Worm (Caenorhabditis elegans) whole organism, L3 larva: ENCODE measurements around the gene Y37E11AL.12.

Experiments used
- aly-2 ChIP-seq: fragments of 150-350 bp; optimal IDR thresholded peaks from 2 replicates; lab custom pipeline; 2014; ENCODE audit warnings: missing biosample characterization, missing genetic modification characterization
- ama-1 ChIP-seq: fragments of 150-350 bp; optimal IDR thresholded peaks from 2 replicates; lab custom pipeline; 2018
- ceh-16 ChIP-seq: sonication (generic microtip); optimal IDR thresholded peaks from 2 replicates; lab custom pipeline; 2017; ENCODE audit warnings: missing biosample characterization, missing genetic modification characterization
- ceh-28 ChIP-seq: fragments of 150-350 bp; optimal IDR thresholded peaks from 2 replicates; lab custom pipeline; 2014; ENCODE audit warnings: missing biosample characterization, missing genetic modification reagents, missing genetic modification characterization
- ceh-82 ChIP-seq: fragments of 150-350 bp; optimal IDR thresholded peaks from 2 replicates; lab custom pipeline; 2014; ENCODE audit warnings: missing biosample characterization, missing genetic modification characterization
- ceh-9 ChIP-seq: sonication (generic microtip); optimal IDR thresholded peaks from 2 replicates; lab custom pipeline; 2018; ENCODE audit warnings: missing biosample characterization, missing genetic modification characterization
- egl-5 ChIP-seq: fragments of 150-350 bp; optimal IDR thresholded peaks from 2 replicates; lab custom pipeline; 2017; ENCODE audit warnings: missing biosample characterization, missing genetic modification reagents, missing genetic modification characterization, inconsistent platforms
- elt-1 ChIP-seq: fragments of 150-350 bp; optimal IDR thresholded peaks from 2 replicates; lab custom pipeline; 2014; ENCODE audit warnings: missing biosample characterization, missing genetic modification characterization
- elt-2 ChIP-seq: sonication (generic microtip); optimal IDR thresholded peaks from 2 replicates; lab custom pipeline; 2016; ENCODE audit warnings: missing genetic modification reagents, mild to moderate bottlenecking, missing genetic modification characterization, missing compliant biosample characterization
- eor-1 ChIP-seq, 2 experiments: fragments of 150-350 bp; optimal IDR thresholded peaks; 2 replicates each; lab custom pipeline; 2014 to 2018; ENCODE audit warnings: missing biosample characterization in 2 of 2, missing genetic modification characterization in 2 of 2
- fkh-10 ChIP-seq: sonication (generic microtip); optimal IDR thresholded peaks from 2 replicates; lab custom pipeline; 2017; ENCODE audit warnings: missing biosample characterization, missing genetic modification reagents, missing genetic modification characterization
- fkh-2 ChIP-seq: fragments of 150-350 bp; optimal IDR thresholded peaks from 2 replicates; lab custom pipeline; 2014; ENCODE audit warnings: missing biosample characterization, missing genetic modification reagents, missing genetic modification characterization
- fos-1 ChIP-seq: fragments of 150-350 bp; optimal IDR thresholded peaks from 2 replicates; lab custom pipeline; 2014; ENCODE audit warnings: missing biosample characterization, missing genetic modification characterization
- hmg-11 ChIP-seq: sonication (generic microtip); optimal IDR thresholded peaks from 2 replicates; lab custom pipeline; 2016; ENCODE audit warnings: missing genetic modification characterization, missing compliant biosample characterization
- jun-1 ChIP-seq: fragments of 150-350 bp; optimal IDR thresholded peaks from 2 replicates; lab custom pipeline; 2014; ENCODE audit warnings: missing biosample characterization, missing genetic modification reagents, missing genetic modification characterization
- lin-15B ChIP-seq: fragments of 150-350 bp; optimal IDR thresholded peaks from 2 replicates; lab custom pipeline; 2014; ENCODE audit warnings: missing biosample characterization, missing genetic modification characterization
- lin-39 ChIP-seq: fragments of 150-350 bp; optimal IDR thresholded peaks from 2 replicates; lab custom pipeline; 2018; ENCODE audit warnings: missing biosample characterization, missing genetic modification reagents, missing genetic modification characterization
- lsy-12 ChIP-seq: sonication (generic microtip); optimal IDR thresholded peaks from 2 replicates; lab custom pipeline; 2016; ENCODE audit warnings: mild to moderate bottlenecking, missing genetic modification characterization, missing compliant biosample characterization
- mml-1 ChIP-seq: fragments of 150-350 bp; sonication (generic microtip); optimal IDR thresholded peaks from 3 replicates; lab custom pipeline; 2014; ENCODE audit warnings: missing biosample characterization, missing genetic modification characterization
- nfya-1 ChIP-seq: sonication (generic microtip); optimal IDR thresholded peaks from 2 replicates; lab custom pipeline; 2017; ENCODE audit warnings: missing genetic modification characterization, mild to moderate bottlenecking, missing compliant biosample characterization, antibody characterized with exemption, moderate library complexity; ENCODE audit not compliant: insufficient read depth
- nhr-12 ChIP-seq: fragments of 150-350 bp; optimal IDR thresholded peaks from 2 replicates; lab custom pipeline; 2014; ENCODE audit warnings: missing biosample characterization, missing genetic modification characterization
- nhr-25 ChIP-seq: sonication (generic microtip); optimal IDR thresholded peaks from 2 replicates; lab custom pipeline; 2017; ENCODE audit warnings: missing biosample characterization, missing genetic modification characterization
- nhr-28 ChIP-seq: fragments of 150-350 bp; optimal IDR thresholded peaks from 2 replicates; lab custom pipeline; 2014; ENCODE audit warnings: missing biosample characterization, missing genetic modification characterization
- nhr-43 ChIP-seq: sonication (generic microtip); optimal IDR thresholded peaks from 2 replicates; lab custom pipeline; 2016; ENCODE audit warnings: mild to moderate bottlenecking, missing genetic modification characterization, missing compliant biosample characterization; ENCODE audit not compliant: poor library complexity, severe bottlenecking
- nhr-67 ChIP-seq: fragments of 150-350 bp; optimal IDR thresholded peaks from 2 replicates; lab custom pipeline; 2014; ENCODE audit warnings: missing biosample characterization, missing genetic modification characterization
- nhr-76 ChIP-seq: fragments of 150-350 bp; sonication (generic microtip); optimal IDR thresholded peaks from 5 replicates; lab custom pipeline; 2014; ENCODE audit warnings: missing biosample characterization, missing genetic modification characterization
- nhr-77 ChIP-seq: fragments of 150-350 bp; optimal IDR thresholded peaks from 2 replicates; lab custom pipeline; 2014; ENCODE audit warnings: missing biosample characterization, missing genetic modification characterization
- pha-4 ChIP-seq: fragments of 150-350 bp; optimal IDR thresholded peaks from 2 replicates; lab custom pipeline; 2014; ENCODE audit warnings: missing biosample characterization, missing genetic modification reagents, missing genetic modification characterization
- pqm-1 ChIP-seq: fragments of 150-350 bp; optimal IDR thresholded peaks from 2 replicates; lab custom pipeline; 2017; ENCODE audit warnings: missing biosample characterization, missing genetic modification characterization, inconsistent platforms
- sea-2 ChIP-seq: fragments of 150-350 bp; sonication (generic microtip); optimal IDR thresholded peaks from 4 replicates; lab custom pipeline; 2014; ENCODE audit warnings: missing biosample characterization, missing genetic modification reagents, missing genetic modification characterization
- snpc-4 ChIP-seq: fragments of 150-350 bp; optimal IDR thresholded peaks from 2 replicates; lab custom pipeline; 2014; ENCODE audit warnings: missing biosample characterization, missing genetic modification characterization
- tbx-2 ChIP-seq: sonication (generic microtip); optimal IDR thresholded peaks from 2 replicates; lab custom pipeline; 2016; ENCODE audit warnings: mild to moderate bottlenecking, missing genetic modification characterization, missing compliant biosample characterization
- unc-39 ChIP-seq: sonication (generic microtip); optimal IDR thresholded peaks from 4 replicates; lab custom pipeline; 2017; ENCODE audit warnings: missing biosample characterization, missing genetic modification characterization
- unc-62 ChIP-seq: fragments of 150-350 bp; sonication (generic microtip); optimal IDR thresholded peaks from 4 replicates; lab custom pipeline; 2014; ENCODE audit warnings: missing biosample characterization, missing genetic modification reagents, missing genetic modification characterization
- zag-1 ChIP-seq: fragments of 150-350 bp; optimal IDR thresholded peaks from 2 replicates; lab custom pipeline; 2014; ENCODE audit warnings: missing biosample characterization, missing genetic modification characterization
- ztf-11 ChIP-seq: fragments of 150-350 bp; optimal IDR thresholded peaks from 2 replicates; lab custom pipeline; 2014; ENCODE audit warnings: missing biosample characterization, missing genetic modification characterization

Y37E11AL.12 gene

DNA sequence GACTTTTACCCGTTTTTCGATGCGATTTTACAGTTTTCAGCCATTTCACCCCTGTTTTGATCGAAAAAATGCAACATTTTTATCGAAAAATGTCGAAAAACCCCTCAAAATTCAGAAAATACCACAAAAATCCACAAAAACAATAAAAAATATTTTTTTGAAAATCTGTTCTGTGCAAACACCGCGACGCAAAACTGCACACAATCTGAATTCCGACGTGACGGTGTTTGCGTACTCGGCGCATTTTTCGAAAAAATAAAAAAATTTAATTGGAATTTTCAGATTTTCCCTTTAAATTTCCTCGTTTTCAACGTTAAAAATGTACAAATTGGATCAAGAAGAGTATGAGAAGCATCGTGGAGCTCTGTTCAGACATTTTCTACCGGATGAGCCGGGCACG lies 24.1 kb upstream of the Y37E11AL.12 start, which contains the start of gene smgl-2 (continued):
- TF ChIP-seq nfya-1 (peak; percentile 76), snpc-4 (peak; percentile 57), unc-62 (no peak), zag-1 (tag; lab: Kevin White, UChicago) (no peak), lin-39 (tag; lab: Kevin White, UChicago) (no peak), aly-2 (tag; lab: Kevin White, UChicago) (no peak), nhr-77 (tag; lab: Kevin White, UChicago) (no peak), pqm-1 (tag; lab: Kevin White, UChicago) (peak; percentile 50), ceh-9 (tag; lab: Kevin White, UChicago) (no peak), fkh-10 (GFP tag; lab: Kevin White, UChicago) (no peak), ceh-82 (peak; percentile 27), jun-1 (no peak), hmg-11 (tag; lab: Kevin White, UChicago) (peak; percentile 52), lin-15B (tag; lab: Kevin White, UChicago) (peak; percentile 81), nhr-76 (tag; lab: Kevin White, UChicago) (no peak), ama-1 (lab: Kevin White, UChicago) (no peak), nhr-12 (tag; lab: Kevin White, UChicago) (no peak), pha-4 (tag; lab: Kevin White, UChicago) (peak; percentile 79), elt-1 (tag; lab: Kevin White, UChicago) (no peak), fkh-2 (tag; lab: Kevin White, UChicago) (no peak), elt-2 (tag; lab: Kevin White, UChicago) (peak; percentile 41), egl-5 (tag; lab: Kevin White, UChicago) (peak; percentile 80), eor-1 (tag; optimal IDR thresholded peaks at IDR 0.05; lab: Kevin White, UChicago) (peak in 1 of 2 experiments; percentile 40), nhr-67 (tag; lab: Kevin White, UChicago) (no peak), nhr-28 (tag; lab: Kevin White, UChicago) (no peak)

DNA sequence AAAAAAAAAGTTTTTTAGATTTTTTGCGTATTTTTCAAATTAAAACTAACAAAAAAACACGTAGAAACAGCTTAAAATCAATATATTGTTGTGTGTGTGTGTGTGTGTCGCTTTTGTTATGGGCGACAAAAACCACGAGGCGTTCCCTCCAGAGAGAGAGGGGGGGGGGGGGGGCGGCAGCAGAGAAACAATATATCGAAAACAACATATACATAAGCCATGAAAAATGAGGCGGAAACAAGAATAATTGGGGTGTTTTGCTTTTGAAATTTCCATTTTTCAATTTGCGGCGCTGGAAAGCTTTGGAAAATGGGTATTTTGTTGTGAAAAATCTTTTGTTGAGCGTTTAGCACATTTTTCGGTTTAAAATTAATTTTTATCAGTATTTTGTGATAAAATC lies 23.6 kb upstream of the Y37E11AL.12 start, which contains the start of gene Y37E11AM.2:
Gene Y37E11AM.2 (minus strand): TSS at position 101 of the 400 bp plus-strand sequence.
- TF ChIP-seq nhr-43 (tag; lab: Kevin White, UChicago) (no peak), ceh-82 (no peak)
- TF ChIP-seq, all 47 proteins: peak for 0

DNA sequence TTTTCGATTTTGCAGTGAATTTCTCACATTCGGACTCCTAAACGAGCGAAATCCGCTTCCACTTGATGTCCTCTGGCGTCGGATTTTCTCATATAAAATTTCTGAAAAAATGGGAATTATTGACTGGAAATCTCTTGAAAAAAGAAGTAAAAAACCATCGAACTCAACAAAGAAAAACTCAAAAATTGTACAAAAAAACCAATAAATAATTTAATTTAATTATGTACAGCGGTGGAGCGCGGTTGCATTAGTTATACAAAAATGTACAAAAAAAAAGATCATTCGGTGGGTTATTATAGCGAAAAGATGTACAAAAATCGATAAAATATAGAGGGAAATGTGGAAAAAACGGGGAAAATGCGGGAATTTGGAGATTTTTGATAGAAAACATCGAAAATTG lies 20.9 kb upstream of the Y37E11AL.12 start, which contains the start of gene Y37E11AM.4:
Gene Y37E11AM.4 (minus strand): TSS at position 101 of the 400 bp plus-strand sequence.
- TF ChIP-seq nfya-1 (no peak), aly-2 (tag; lab: Kevin White, UChicago) (no peak), nhr-43 (tag; lab: Kevin White, UChicago) (no peak), unc-39 (tag; lab: Kevin White, UChicago) (no peak), lin-15B (tag; lab: Kevin White, UChicago) (no peak), fkh-2 (tag; lab: Kevin White, UChicago) (no peak), ztf-11 (tag; lab: Kevin White, UChicago) (no peak), ama-1 (lab: Kevin White, UChicago) (no peak), pha-4 (tag; lab: Kevin White, UChicago) (no peak), mml-1 (tag; lab: Kevin White, UChicago) (no peak), sea-2 (GFP tag; lab: Kevin White, UChicago) (no peak), ceh-28 (tag; lab: Kevin White, UChicago) (no peak), eor-1 (tag; optimal IDR thresholded peaks at IDR 0.05; lab: Kevin White, UChicago) (no peak), jun-1 (no peak), elt-1 (tag; lab: Kevin White, UChicago) (no peak), ceh-16 (tag; lab: Kevin White, UChicago) (no peak), nhr-77 (tag; lab: Kevin White, UChicago) (no peak), pqm-1 (tag; lab: Kevin White, UChicago) (no peak), fkh-10 (GFP tag; lab: Kevin White, UChicago) (no peak), nhr-25 (tag; lab: Kevin White, UChicago) (no peak)
- TF ChIP-seq, all 47 proteins: peak for 0

DNA sequence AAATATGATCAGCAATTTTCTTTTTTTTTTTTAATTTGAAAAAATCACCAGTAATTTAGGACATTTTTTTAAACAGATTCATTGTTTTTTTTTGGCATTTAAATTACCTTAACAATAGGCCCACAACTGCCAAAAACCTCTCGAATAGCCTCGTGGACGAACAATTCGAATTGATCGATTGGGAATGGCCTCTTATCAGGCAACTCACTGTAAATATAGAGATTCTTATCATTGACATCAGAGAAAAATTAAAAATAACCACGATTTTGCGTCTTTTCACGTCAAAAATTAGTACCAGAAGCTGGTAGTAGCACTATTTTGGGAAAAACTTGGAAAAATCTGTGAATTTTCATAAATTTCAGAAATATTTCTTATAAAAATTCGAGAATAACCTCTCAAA lies 20.2 kb upstream of the Y37E11AL.12 start:
- TF ChIP-seq lsy-12 (tag; lab: Kevin White, UChicago) (no peak), nhr-12 (tag; lab: Kevin White, UChicago) (no peak), hmg-11 (tag; lab: Kevin White, UChicago) (no peak), fos-1 (tag; lab: Kevin White, UChicago) (no peak), ztf-11 (tag; lab: Kevin White, UChicago) (no peak), fkh-2 (tag; lab: Kevin White, UChicago) (no peak), aly-2 (tag; lab: Kevin White, UChicago) (no peak), tbx-2 (tag; lab: Kevin White, UChicago) (no peak), nhr-25 (tag; lab: Kevin White, UChicago) (no peak), pha-4 (tag; lab: Kevin White, UChicago) (peak; percentile 15), fkh-10 (GFP tag; lab: Kevin White, UChicago) (no peak), egl-5 (tag; lab: Kevin White, UChicago) (no peak), sea-2 (GFP tag; lab: Kevin White, UChicago) (no peak), jun-1 (no peak), pqm-1 (tag; lab: Kevin White, UChicago) (peak; percentile 25), elt-2 (tag; lab: Kevin White, UChicago) (peak; percentile 47)
